Worm (Caenorhabditis elegans) whole organism, L3 larva: ENCODE data around the gene cnp-2.

Source experiments
- ceh-82 ChIP-seq: fragments of 150-350 bp; optimal IDR thresholded peaks from 2 replicates; lab custom pipeline; 2014; ENCODE audit warnings: missing biosample characterization, missing genetic modification characterization
- nfya-1 ChIP-seq: sonication (generic microtip); optimal IDR thresholded peaks from 2 replicates; lab custom pipeline; 2017; ENCODE audit warnings: missing genetic modification characterization, mild to moderate bottlenecking, missing compliant biosample characterization, antibody characterized with exemption, moderate library complexity; ENCODE audit not compliant: insufficient read depth
- nhr-11 ChIP-seq: fragments of 150-350 bp; optimal IDR thresholded peaks from 2 replicates; lab custom pipeline; 2014; ENCODE audit warnings: missing biosample characterization, missing genetic modification characterization

- TF ChIP-seq nhr-11 (tag; lab: Kevin White, UChicago): no peak
- no peak for TF ChIP-seq ceh-82 (tag; lab: Kevin White, UChicago)
- no peak for TF ChIP-seq nfya-1 (tag; lab: Kevin White, UChicago)
Observed at ce11 chrII:12805161-12805560, 44.6 kb downstream of the cnp-2 start, which contains the start of the genes Y46G5A.18 and Y46G5A.47.
